Worm (Caenorhabditis elegans) whole organism, late embryonic: Measurements from ENCODE around the gene nlp-71.

Source experiments
- F13H6.1 ChIP-seq: sonication (generic microtip); optimal IDR thresholded peaks from 2 replicates; lab custom pipeline; 2016; ENCODE audit warnings: missing genetic modification characterization, missing compliant biosample characterization
- T23F11.4 ChIP-seq: fragments of 200-800 bp; sonication (Bioruptor generic); optimal IDR thresholded peaks from 2 replicates; lab custom pipeline; 2018; ENCODE audit warnings: mild to moderate bottlenecking, missing genetic modification characterization, missing compliant biosample characterization
- Y22D7AL.16 ChIP-seq: sonication (generic microtip); optimal IDR thresholded peaks from 2 replicates; lab custom pipeline; 2016; ENCODE audit warnings: missing genetic modification characterization, missing compliant biosample characterization
- ahr-1 ChIP-seq: sonication (generic microtip); optimal IDR thresholded peaks from 2 replicates; lab custom pipeline; 2016; ENCODE audit warnings: missing genetic modification characterization, missing compliant biosample characterization
- ceh-19 ChIP-seq: fragments of 200-800 bp; sonication (Bioruptor generic); optimal IDR thresholded peaks from 2 replicates; lab custom pipeline; 2018; ENCODE audit warnings: mild to moderate bottlenecking, missing genetic modification characterization, missing compliant biosample characterization
- ceh-22 ChIP-seq: sonication (generic microtip); optimal IDR thresholded peaks from 2 replicates; lab custom pipeline; 2017; ENCODE audit warnings: missing biosample characterization, missing genetic modification characterization
- ceh-24 ChIP-seq: sonication (generic microtip); optimal IDR thresholded peaks from 2 replicates; lab custom pipeline; 2016; ENCODE audit warnings: mild to moderate bottlenecking, missing genetic modification characterization, missing compliant biosample characterization
- ceh-31 ChIP-seq: sonication (generic microtip); optimal IDR thresholded peaks from 2 replicates; lab custom pipeline; 2016; ENCODE audit warnings: missing genetic modification characterization, missing compliant biosample characterization
- ceh-34 ChIP-seq: sonication (generic microtip); optimal IDR thresholded peaks from 2 replicates; lab custom pipeline; 2016; ENCODE audit warnings: mild to moderate bottlenecking, missing genetic modification characterization, missing compliant biosample characterization
- ceh-45 ChIP-seq: fragments of 200-800 bp; sonication (Bioruptor generic); IDR thresholded peaks from 2 replicates; pipeline ENCODE4 v1.3.6; 2022; ENCODE audit warnings: missing genetic modification reagents, missing genetic modification characterization, missing compliant biosample characterization
- ceh-6 ChIP-seq: fragments of 200-800 bp; sonication (Bioruptor generic); optimal IDR thresholded peaks from 2 replicates; lab custom pipeline; 2018; ENCODE audit warnings: mild to moderate bottlenecking, missing genetic modification characterization, missing compliant biosample characterization
- ceh-9 ChIP-seq: sonication (generic microtip); optimal IDR thresholded peaks from 2 replicates; lab custom pipeline; 2016; ENCODE audit warnings: mild to moderate bottlenecking, missing genetic modification characterization, inconsistent platforms, missing compliant biosample characterization
- che-1 ChIP-seq: sonication (generic microtip); optimal IDR thresholded peaks from 2 replicates; lab custom pipeline; 2016; ENCODE audit warnings: mild to moderate bottlenecking, missing genetic modification characterization, missing compliant biosample characterization
- dmd-4 ChIP-seq: sonication (generic microtip); optimal IDR thresholded peaks from 2 replicates; lab custom pipeline; 2016; ENCODE audit warnings: borderline replicate concordance, missing genetic modification characterization, missing compliant biosample characterization
- elt-4 ChIP-seq: sonication (generic microtip); optimal IDR thresholded peaks from 2 replicates; lab custom pipeline; 2016; ENCODE audit warnings: missing genetic modification characterization, missing compliant biosample characterization
- fkh-6 ChIP-seq: sonication (generic microtip); optimal IDR thresholded peaks from 2 replicates; lab custom pipeline; 2016; ENCODE audit warnings: missing genetic modification characterization, missing compliant biosample characterization
- gmeb-2 ChIP-seq: sonication (generic microtip); optimal IDR thresholded peaks from 2 replicates; lab custom pipeline; 2016; ENCODE audit warnings: missing genetic modification characterization, inconsistent platforms, missing compliant biosample characterization
- hlh-13 ChIP-seq: fragments of 200-800 bp; sonication (Bioruptor generic); optimal IDR thresholded peaks from 2 replicates; lab custom pipeline; 2018; ENCODE audit warnings: mild to moderate bottlenecking, missing genetic modification characterization, missing compliant biosample characterization
- hlh-15 ChIP-seq: sonication (generic microtip); optimal IDR thresholded peaks from 2 replicates; lab custom pipeline; 2016; ENCODE audit warnings: missing genetic modification characterization, missing compliant biosample characterization
- hlh-30 ChIP-seq: sonication (generic microtip); optimal IDR thresholded peaks from 2 replicates; lab custom pipeline; 2017; ENCODE audit warnings: antibody characterized with exemption, missing genetic modification characterization, missing compliant biosample characterization; ENCODE audit not compliant: insufficient read depth
- nhr-11 ChIP-seq: fragments of 150-350 bp; optimal IDR thresholded peaks from 2 replicates; lab custom pipeline; 2014; ENCODE audit warnings: missing biosample characterization, missing genetic modification characterization
- nhr-232 ChIP-seq: sonication (generic microtip); optimal IDR thresholded peaks from 2 replicates; lab custom pipeline; 2016; ENCODE audit warnings: missing genetic modification characterization, missing compliant biosample characterization
- npax-4 ChIP-seq: sonication (generic microtip); optimal IDR thresholded peaks from 2 replicates; lab custom pipeline; 2016; ENCODE audit warnings: missing genetic modification characterization, missing compliant biosample characterization
- pha-2 ChIP-seq: sonication (generic microtip); optimal IDR thresholded peaks from 2 replicates; lab custom pipeline; 2017; ENCODE audit warnings: mild to moderate bottlenecking, missing genetic modification characterization, missing compliant biosample characterization
- pha-4 ChIP-seq: fragments of 150-350 bp; optimal IDR thresholded peaks from 2 replicates; lab custom pipeline; 2018; ENCODE audit warnings: missing biosample characterization, missing genetic modification reagents, missing genetic modification characterization
- pros-1 ChIP-seq: fragments of 150-350 bp; optimal IDR thresholded peaks from 2 replicates; lab custom pipeline; 2014; ENCODE audit warnings: missing biosample characterization, missing genetic modification reagents, missing genetic modification characterization
- ref-2 ChIP-seq: sonication (generic microtip); optimal IDR thresholded peaks from 2 replicates; lab custom pipeline; 2016; ENCODE audit warnings: missing genetic modification characterization, missing compliant biosample characterization
- rnt-1 ChIP-seq: sonication (generic microtip); optimal IDR thresholded peaks from 2 replicates; lab custom pipeline; 2016; ENCODE audit warnings: missing genetic modification characterization, missing compliant biosample characterization
- sox-2 ChIP-seq: fragments of 200-800 bp; sonication (Bioruptor generic); IDR thresholded peaks from 2 replicates; pipeline ENCODE4 v1.3.6; 2022; ENCODE audit warnings: missing genetic modification reagents, missing genetic modification characterization, missing compliant biosample characterization
- syd-9 ChIP-seq: sonication (generic microtip); optimal IDR thresholded peaks from 2 replicates; lab custom pipeline; 2016; ENCODE audit warnings: mild to moderate bottlenecking, missing genetic modification characterization, moderate library complexity, missing compliant biosample characterization
- tbx-2 ChIP-seq: sonication (generic microtip); optimal IDR thresholded peaks from 2 replicates; lab custom pipeline; 2016; ENCODE audit warnings: missing genetic modification characterization, missing compliant biosample characterization
- unc-42 ChIP-seq: sonication (generic microtip); optimal IDR thresholded peaks from 2 replicates; lab custom pipeline; 2016; ENCODE audit warnings: missing genotype, missing genetic modification characterization, missing compliant biosample characterization
- zip-5 ChIP-seq: sonication (generic microtip); optimal IDR thresholded peaks from 2 replicates; lab custom pipeline; 2016; ENCODE audit warnings: missing genetic modification characterization, missing compliant biosample characterization
- ztf-16 ChIP-seq: sonication (generic microtip); optimal IDR thresholded peaks from 2 replicates; lab custom pipeline; 2017; ENCODE audit warnings: missing genetic modification characterization, missing compliant biosample characterization

nlp-71 gene

DNA sequence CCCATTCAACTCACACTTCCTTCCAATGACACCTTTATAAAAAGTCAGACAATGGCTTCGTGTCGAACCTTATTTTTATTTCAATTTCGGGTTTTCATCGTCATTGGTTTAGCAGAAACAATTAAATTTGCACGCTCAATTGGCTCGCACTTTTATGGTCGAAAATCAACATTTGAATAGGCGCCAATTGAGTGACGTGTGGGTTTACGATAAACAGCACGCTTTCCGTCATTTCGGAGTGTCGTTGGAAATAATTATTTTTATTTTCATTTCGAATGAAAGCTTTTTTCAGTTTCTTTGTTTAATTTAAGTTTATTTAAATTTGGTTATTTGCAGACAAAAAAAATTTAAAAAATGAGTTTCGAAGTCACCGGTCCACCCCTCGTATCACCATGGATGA lies 1.8 kb upstream of the nlp-71 start, which contains the start of gene exos-2 (continued):
- TF ChIP-seq nhr-232 = no peak

DNA sequence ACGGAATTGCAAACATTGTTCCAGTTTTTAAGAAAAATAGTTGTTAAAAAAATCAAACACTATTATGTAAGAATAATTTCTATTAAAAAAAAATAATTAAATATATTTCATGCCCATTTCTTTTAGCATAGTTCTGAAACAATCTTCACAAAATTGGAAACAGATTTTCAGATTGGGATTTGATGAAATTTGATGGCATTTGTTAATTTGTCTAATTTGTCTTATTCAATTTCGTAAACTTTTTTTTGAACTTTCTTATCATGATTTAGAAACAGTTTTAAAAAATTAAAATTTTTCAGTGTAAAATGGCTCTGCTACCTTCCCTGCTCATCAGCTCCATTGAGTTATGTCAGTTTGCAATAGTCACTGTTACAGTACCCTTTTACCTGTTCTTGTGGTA lies 8.5 kb downstream of the nlp-71 start, which contains the start of gene srv-13:
Gene srv-13, plus strand, starts transcription at position 301 of the 400 bp plus-strand sequence.
- TF ChIP-seq hlh-30 (tag; lab: Kevin White, UChicago) (no peak), pha-4 (tag; lab: Kevin White, UChicago) (no peak), nhr-11 (tag; lab: Kevin White, UChicago) (no peak), gmeb-2 (no peak), dmd-4 (tag; lab: Kevin White, UChicago) (no peak), pha-2 (tag; lab: Kevin White, UChicago) (no peak), ref-2 (tag; lab: Kevin White, UChicago) (no peak), Y22D7AL.16 (tag; lab: Kevin White, UChicago) (no peak)

DNA sequence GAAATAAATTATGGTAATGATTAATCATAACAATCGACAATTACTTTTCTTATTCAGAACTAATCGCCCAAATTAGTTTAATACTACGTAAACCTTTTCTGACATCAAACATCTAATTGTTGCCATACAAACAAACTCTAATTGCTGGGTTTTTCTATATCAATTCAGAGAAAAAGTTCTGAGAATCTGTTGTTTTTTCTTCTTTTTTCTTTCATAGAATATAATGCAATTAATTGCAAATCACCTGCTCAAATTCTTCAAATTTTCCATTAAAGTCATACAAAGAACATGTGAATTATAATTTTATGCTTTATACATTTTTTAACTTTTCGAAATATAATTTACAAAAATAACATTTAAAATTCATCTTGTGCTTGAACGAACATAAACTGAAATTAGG lies 10.0 kb downstream of the nlp-71 start:
- TF ChIP-seq hlh-13 (no peak), ceh-6 (no peak), che-1 (tag; lab: Kevin White, UChicago) (no peak), rnt-1 (tag; lab: Kevin White, UChicago) (no peak), ceh-22 (tag; lab: Kevin White, UChicago) (no peak), syd-9 (no peak), tbx-2 (tag; lab: Kevin White, UChicago) (no peak), F13H6.1 (no peak), ahr-1 (tag; lab: Kevin White, UChicago) (no peak), dmd-4 (tag; lab: Kevin White, UChicago) (no peak), hlh-15 (tag; lab: Kevin White, UChicago) (no peak), ceh-19 (GFP tag; lab: Kevin White, UChicago) (no peak)
- TF ChIP-seq, all 69 proteins: peak for 0

DNA sequence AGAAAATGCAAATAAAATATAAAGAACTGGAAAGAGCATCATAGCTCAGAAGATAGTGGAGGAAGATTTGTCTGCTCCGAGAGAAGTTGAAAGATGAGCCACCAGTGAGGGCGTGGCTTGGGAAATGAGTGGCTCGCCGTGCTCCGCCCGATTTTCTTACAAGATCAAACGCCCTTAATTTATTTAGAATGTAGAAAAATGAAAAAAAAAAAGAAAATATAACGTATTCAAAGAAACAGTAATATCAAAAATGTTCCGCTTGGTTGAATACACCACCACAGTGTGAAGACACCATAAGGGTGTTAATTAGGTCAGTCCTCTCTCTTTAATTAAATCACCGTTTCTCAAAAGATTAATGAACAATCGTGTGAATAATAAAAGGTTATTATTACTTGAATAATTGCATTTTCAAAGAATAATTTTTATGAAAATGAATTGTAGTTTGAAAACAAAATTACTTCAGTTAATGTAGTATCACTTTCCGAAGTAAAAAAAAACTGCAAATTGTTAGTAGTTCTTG lies 10.9 kb downstream of the nlp-71 start, which contains the start of gene sfrp-1:
Gene sfrp-1, minus strand, starts transcription at position 51 of the 520 bp plus-strand sequence.
- TF ChIP-seq pros-1 (tag; lab: Kevin White, UChicago) (no peak), zip-5 (no peak), unc-42 (peak; percentile 55)

DNA sequence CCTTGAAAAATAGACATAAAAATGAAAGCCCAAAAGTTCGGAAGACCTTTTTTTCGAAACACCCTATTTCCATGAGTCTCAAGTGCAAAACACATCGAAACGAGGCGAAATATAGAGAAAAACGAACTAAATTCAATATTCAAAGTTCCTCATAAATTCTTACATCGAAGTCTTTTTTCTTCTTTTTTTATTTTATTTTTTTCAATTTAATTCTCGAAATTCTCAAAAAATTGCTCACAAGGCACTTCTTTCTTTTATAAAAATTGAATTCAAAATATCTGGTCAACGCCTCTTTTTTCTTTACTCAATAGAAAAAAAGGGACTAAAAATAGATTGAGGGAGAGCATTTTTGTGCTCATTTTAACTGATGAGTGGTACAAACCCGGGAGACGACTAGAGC lies 18.2 kb downstream of the nlp-71 start:
- TF ChIP-seq elt-4 (tag; lab: Kevin White, UChicago) (no peak), ceh-45 (GFP tag; lab: Robert Waterston, UW) (no peak), F13H6.1 (no peak), nhr-11 (tag; lab: Kevin White, UChicago) (no peak), ceh-31 (tag; lab: Kevin White, UChicago) (no peak), gmeb-2 (no peak), T23F11.4 (GFP tag; lab: Kevin White, UChicago) (no peak), ahr-1 (tag; lab: Kevin White, UChicago) (no peak), pha-2 (tag; lab: Kevin White, UChicago) (no peak), ztf-16 (tag; lab: Kevin White, UChicago) (no peak), ceh-9 (tag; lab: Kevin White, UChicago) (no peak), pha-4 (tag; lab: Kevin White, UChicago) (no peak), npax-4 (tag; lab: Kevin White, UChicago) (no peak), ceh-6 (no peak), ceh-34 (no peak), sox-2 (GFP tag; lab: Robert Waterston, UW) (no peak), ceh-24 (tag; lab: Kevin White, UChicago) (no peak), fkh-6 (tag; lab: Kevin White, UChicago) (no peak)
- TF ChIP-seq, all 69 proteins: peak for 0
